Worm (Caenorhabditis elegans): ENCODE results near the gene ubc-1.
A peak's percentile ranks its signal among the peaks of the same experiment; 100 is the strongest.

The ubc-1 gene

ce11 chrIV:4084109-4084508 lies 18.7 kb upstream of the ubc-1 start, which contains the start of gene C35B1.5:
Gene C35B1.5 (minus strand): TSS chrIV:4084209.
- no peak for TF ChIP-seq him-1 (tag; optimal IDR thresholded peaks at IDR 0.05)
- TF ChIP-seq W03F9.2 (tag; optimal IDR thresholded peaks at IDR 0.05), result no peak
- no peak for TF ChIP-seq dao-5 (tag; optimal IDR thresholded peaks at IDR 0.05)

ce11 chrIV:4085022-4085421 lies 17.8 kb upstream of the ubc-1 start:
- TF ChIP-seq W03F9.2 (tag; optimal IDR thresholded peaks at IDR 0.05) (peak; percentile 2), dao-5 (tag; optimal IDR thresholded peaks at IDR 0.05) (no peak)

- TF ChIP-seq dao-5 (tag; optimal IDR thresholded peaks at IDR 0.05), result no peak
- peak; percentile 23 for TF ChIP-seq W03F9.2 (tag; optimal IDR thresholded peaks at IDR 0.05)
These were observed 17.0 kb upstream of the ubc-1 start, which contains the start of gene C35B1.2 for ce11 chrIV:4085787-4086262. Gene C35B1.2 (plus strand): TSS chrIV:4086212.

- TF ChIP-seq dao-5 (tag; optimal IDR thresholded peaks at IDR 0.05) (no peak), him-1 (tag; optimal IDR thresholded peaks at IDR 0.05) (peak; percentile 11)
These were observed 9.7 kb upstream of the ubc-1 start for ce11 chrIV:4093087-4093486.

ce11 chrIV:4094364-4094763 lies 8.5 kb upstream of the ubc-1 start:
- TF ChIP-seq dao-5 (tag; optimal IDR thresholded peaks at IDR 0.05), result no peak
- no peak for TF ChIP-seq him-1 (tag; optimal IDR thresholded peaks at IDR 0.05)
- no peak for TF ChIP-seq W03F9.2 (tag; optimal IDR thresholded peaks at IDR 0.05)

ce11 chrIV:4096940-4097339 lies 5.9 kb upstream of the ubc-1 start:
- TF ChIP-seq dao-5 (tag; optimal IDR thresholded peaks at IDR 0.05) (no peak), W03F9.2 (tag; optimal IDR thresholded peaks at IDR 0.05) (no peak), him-1 (tag; optimal IDR thresholded peaks at IDR 0.05) (no peak)

ce11 chrIV:4099773-4100172 lies 3.0 kb upstream of the ubc-1 start:
- TF ChIP-seq him-1 (tag; optimal IDR thresholded peaks at IDR 0.05) (no peak), dao-5 (tag; optimal IDR thresholded peaks at IDR 0.05) (no peak), W03F9.2 (tag; optimal IDR thresholded peaks at IDR 0.05) (no peak)

- TF ChIP-seq W03F9.2 (tag; optimal IDR thresholded peaks at IDR 0.05) (no peak), him-1 (tag; optimal IDR thresholded peaks at IDR 0.05) (no peak), dao-5 (tag; optimal IDR thresholded peaks at IDR 0.05) (no peak)
These were observed 5.9 kb downstream of the ubc-1 start, which contains the start of gene C35B1.7 for ce11 chrIV:4108767-4109166. Gene C35B1.7 (plus strand): TSS chrIV:4109067.

ce11 chrIV:4112387-4112786 lies 9.6 kb downstream of the ubc-1 start, which contains the start of gene F49F1.14:
Gene F49F1.14 (minus strand): TSS chrIV:4112487.
- TF ChIP-seq W03F9.2 (tag; optimal IDR thresholded peaks at IDR 0.05), result no peak
- TF ChIP-seq him-1 (tag; optimal IDR thresholded peaks at IDR 0.05), result no peak
- no peak for TF ChIP-seq dao-5 (tag; optimal IDR thresholded peaks at IDR 0.05)

- TF ChIP-seq W03F9.2 (tag; optimal IDR thresholded peaks at IDR 0.05) (no peak), dao-5 (tag; optimal IDR thresholded peaks at IDR 0.05) (no peak), him-1 (tag; optimal IDR thresholded peaks at IDR 0.05) (no peak)
These were observed 11.7 kb downstream of the ubc-1 start, which contains the start of gene F49F1.15 for ce11 chrIV:4114526-4114925. Gene F49F1.15 (minus strand): TSS chrIV:4114626.

- TF ChIP-seq W03F9.2 (tag; optimal IDR thresholded peaks at IDR 0.05) (no peak), dao-5 (tag; optimal IDR thresholded peaks at IDR 0.05) (no peak), him-1 (tag; optimal IDR thresholded peaks at IDR 0.05) (no peak)
These were observed 12.8 kb downstream of the ubc-1 start, which contains the start of the genes F49F1.4 and F49F1.2 for ce11 chrIV:4115634-4116033. Gene F49F1.4 (minus strand): TSS chrIV:4115734. Gene F49F1.2 (plus strand): TSS chrIV:4115943.

ce11 chrIV:4117432-4117831 lies 14.6 kb downstream of the ubc-1 start, which contains the start of gene drd-50:
Gene drd-50 (plus strand): TSS chrIV:4117732.
- TF ChIP-seq him-1 (tag; optimal IDR thresholded peaks at IDR 0.05) (no peak), W03F9.2 (tag; optimal IDR thresholded peaks at IDR 0.05) (no peak), dao-5 (tag; optimal IDR thresholded peaks at IDR 0.05) (no peak)

- TF ChIP-seq dao-5 (tag; optimal IDR thresholded peaks at IDR 0.05) (no peak), him-1 (tag; optimal IDR thresholded peaks at IDR 0.05) (no peak), W03F9.2 (tag; optimal IDR thresholded peaks at IDR 0.05) (no peak)
These were observed 17.4 kb downstream of the ubc-1 start, which contains the start of gene F49F1.5 for ce11 chrIV:4120263-4120662. Gene F49F1.5 (minus strand): TSS chrIV:4120415.

ce11 chrIV:4121055-4121454 lies 18.2 kb downstream of the ubc-1 start:
- TF ChIP-seq dao-5 (tag; optimal IDR thresholded peaks at IDR 0.05) (no peak), W03F9.2 (tag; optimal IDR thresholded peaks at IDR 0.05) (no peak), him-1 (tag; optimal IDR thresholded peaks at IDR 0.05) (no peak)

- TF ChIP-seq dao-5 (tag; optimal IDR thresholded peaks at IDR 0.05) (no peak), him-1 (tag; optimal IDR thresholded peaks at IDR 0.05) (no peak), W03F9.2 (tag; optimal IDR thresholded peaks at IDR 0.05) (no peak)
These were observed 20.3 kb downstream of the ubc-1 start, which contains the start of gene mul-1 for ce11 chrIV:4123083-4123482. Gene mul-1 (minus strand): TSS chrIV:4123166.

Measured in whole organism, L4/young adult.